Fruit fly (Drosophila melanogaster): ENCODE data around the gene Lsd-2.

DNA sequence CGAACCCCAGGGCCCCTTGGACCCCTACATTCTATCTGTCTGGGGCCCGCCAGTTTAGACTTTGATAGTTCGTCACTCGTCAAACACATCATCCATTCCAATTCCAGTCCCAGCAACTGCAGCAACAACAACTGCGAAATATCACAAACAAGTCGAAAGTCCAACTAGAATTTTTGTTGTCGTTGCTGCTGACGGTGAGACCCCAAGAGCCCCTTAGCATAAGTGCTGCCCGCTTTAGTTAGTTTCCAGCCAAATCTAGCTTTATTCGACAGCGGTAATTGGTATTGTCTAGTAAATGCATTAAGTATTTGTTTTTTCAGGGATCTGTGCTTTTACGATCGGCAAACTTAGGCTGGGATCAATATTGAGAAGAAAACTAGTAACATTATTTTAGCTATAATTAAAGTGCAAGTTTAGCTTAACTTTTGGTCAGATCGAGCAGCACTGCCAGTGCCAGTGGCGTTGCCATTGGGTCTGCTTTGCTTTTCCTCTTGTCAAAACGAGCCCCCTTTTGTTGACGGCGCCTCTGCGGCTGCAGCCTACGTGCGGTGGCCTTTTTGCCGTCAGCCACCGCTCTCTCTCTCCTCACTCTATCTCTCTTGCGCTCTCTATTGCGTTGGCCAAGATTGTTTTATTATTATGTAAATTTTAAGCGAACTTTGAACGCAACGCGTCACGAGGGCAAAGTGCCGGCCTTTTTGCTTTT, 1.2 kb downstream of the Lsd-2 start:
- no peak for TF ChIP-seq psq (optimal IDR thresholded peaks at IDR 0.05)
- TF ChIP-seq CG8478 (optimal IDR thresholded peaks at IDR 0.05) = no peak
- no peak for TF ChIP-seq pan (optimal IDR thresholded peaks at IDR 0.05)
- no peak for TF ChIP-seq EcR (GFP tag; optimal IDR thresholded peaks at IDR 0.05)
- no peak for TF ChIP-seq usp (GFP tag; optimal IDR thresholded peaks at IDR 0.05)
